Worm (Caenorhabditis elegans) whole organism, late embryonic: ENCODE results near the gene ssp-10.

ENCODE experiments used
- K02D7.2 ChIP-seq: sonication (generic microtip); optimal IDR thresholded peaks from 2 replicates; lab custom pipeline; 2017; ENCODE audit warnings: mild to moderate bottlenecking, missing genetic modification characterization, missing compliant biosample characterization
- ama-1 ChIP-seq: fragments of 150-350 bp; optimal IDR thresholded peaks from 2 replicates; lab custom pipeline; 2014
- nfya-1 ChIP-seq: sonication (generic microtip); optimal IDR thresholded peaks from 2 replicates; lab custom pipeline; 2017; ENCODE audit warnings: missing genetic modification characterization, mild to moderate bottlenecking, missing compliant biosample characterization, antibody characterized with exemption, moderate library complexity
- pha-2 ChIP-seq: sonication (generic microtip); optimal IDR thresholded peaks from 2 replicates; lab custom pipeline; 2017; ENCODE audit warnings: mild to moderate bottlenecking, missing genetic modification characterization, missing compliant biosample characterization

DNA sequence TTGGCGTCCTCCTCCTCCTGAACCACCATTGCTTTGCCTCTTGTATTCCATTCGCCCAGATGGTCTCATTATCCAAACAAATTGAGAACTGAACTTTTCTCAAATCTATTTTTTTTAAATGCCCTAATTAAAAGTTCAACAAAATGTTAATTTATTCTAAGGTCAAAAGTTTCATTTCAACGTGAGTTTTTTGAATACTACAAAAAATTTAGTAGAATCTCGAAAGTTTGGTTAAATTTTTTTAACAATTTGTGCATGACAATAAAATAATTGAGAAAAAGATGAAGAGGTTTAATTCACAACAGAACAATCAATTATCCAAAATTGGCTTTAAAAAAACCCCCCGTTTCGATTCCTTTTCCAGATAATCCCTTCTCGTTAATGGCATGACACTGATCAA is 41.1 kb upstream of the ssp-10 start, which contains the start of gene F32B6.4:
- no peak for TF ChIP-seq K02D7.2 (tag; lab: Kevin White, UChicago)
- no peak for TF ChIP-seq ama-1
- no peak for TF ChIP-seq pha-2 (tag; lab: Kevin White, UChicago)
- no peak for TF ChIP-seq nfya-1 (tag; lab: Kevin White, UChicago)
